Fruit fly (Drosophila melanogaster) whole organism, pupa: ENCODE results near the gene CG18135.

Experiments used
- CG10348 ChIP-seq: fragments of 200-800 bp; sonication (Bioruptor generic); IDR thresholded peaks from 2 replicates; pipeline ENCODE4 v1.3.6; 2022; ENCODE audit warnings: missing biosample characterization, missing genetic modification characterization
- CG12605 ChIP-seq: fragments of 200-800 bp; sonication (Bioruptor generic); IDR thresholded peaks from 2 replicates; pipeline ENCODE4 v1.3.6; 2022; ENCODE audit warnings: missing biosample characterization, missing genetic modification characterization
- CG13204 ChIP-seq: fragments of 200-800 bp; sonication (Bioruptor generic); optimal IDR thresholded peaks from 2 replicates; lab custom pipeline; 2018; ENCODE audit warnings: missing biosample characterization, mild to moderate bottlenecking, missing genetic modification characterization, moderate library complexity
- CG14655 ChIP-seq: fragments of 200-800 bp; sonication (Bioruptor generic); optimal IDR thresholded peaks from 3 replicates; lab custom pipeline; 2017; ENCODE audit warnings: mild to moderate bottlenecking, missing biosample characterization, missing genetic modification reagents, missing genetic modification characterization
- CG15710 ChIP-seq: fragments of 200-800 bp; sonication (Bioruptor generic); optimal IDR thresholded peaks from 2 replicates; lab custom pipeline; 2018; ENCODE audit warnings: missing biosample characterization, mild to moderate bottlenecking, missing genetic modification characterization, moderate library complexity
- CG17806 ChIP-seq: fragments of 200-800 bp; sonication (Bioruptor generic); optimal IDR thresholded peaks from 2 replicates; lab custom pipeline; 2018; ENCODE audit warnings: missing biosample characterization, mild to moderate bottlenecking, missing genetic modification characterization, moderate library complexity
- CG32121 ChIP-seq: fragments of 200-800 bp; sonication (Bioruptor generic); IDR thresholded peaks from 2 replicates; pipeline ENCODE4 v1.3.6; 2022; ENCODE audit warnings: missing biosample characterization, missing genetic modification characterization
- CG34367 ChIP-seq: fragments of 200-800 bp; sonication (Bioruptor generic); optimal IDR thresholded peaks from 2 replicates; lab custom pipeline; 2018; ENCODE audit warnings: missing biosample characterization, mild to moderate bottlenecking, missing genetic modification characterization
- CG4496 ChIP-seq: fragments of 200-800 bp; sonication (Bioruptor generic); IDR thresholded peaks from 3 replicates; pipeline ENCODE4 v1.3.6; 2022; ENCODE audit warnings: missing biosample characterization, missing genetic modification characterization
- CG8159 ChIP-seq: fragments of 200-800 bp; sonication (Bioruptor generic); optimal IDR thresholded peaks from 3 replicates; lab custom pipeline; 2018; ENCODE audit warnings: missing biosample characterization, mild to moderate bottlenecking, missing genetic modification characterization, moderate library complexity
- CG8301 ChIP-seq: fragments of 200-800 bp; sonication (Bioruptor generic); optimal IDR thresholded peaks from 2 replicates; lab custom pipeline; 2018; ENCODE audit warnings: missing biosample characterization, mild to moderate bottlenecking, missing genetic modification characterization
- CG9948 ChIP-seq: fragments of 200-800 bp; sonication (Bioruptor generic); optimal IDR thresholded peaks from 2 replicates; lab custom pipeline; 2018; ENCODE audit warnings: missing biosample characterization, mild to moderate bottlenecking, missing genetic modification characterization, moderate library complexity
- D1 ChIP-seq: fragments of 200-800 bp; sonication (Bioruptor generic); optimal IDR thresholded peaks from 2 replicates; lab custom pipeline; 2018; ENCODE audit warnings: missing biosample characterization, mild to moderate bottlenecking, missing genetic modification characterization, moderate library complexity
- EcR ChIP-seq: fragments of 200-800 bp; sonication (Bioruptor generic); optimal IDR thresholded peaks from 3 replicates; lab custom pipeline; 2019; ENCODE audit warnings: missing biosample characterization, missing genetic modification characterization, mild to moderate bottlenecking, moderate library complexity, missing genetic modification reagents
- Ets98B ChIP-seq: fragments of 200-800 bp; sonication (Bioruptor generic); IDR thresholded peaks from 2 replicates; pipeline ENCODE4 v1.3.6; 2022; ENCODE audit warnings: missing biosample characterization, missing genetic modification characterization
- Pif1A ChIP-seq: fragments of 200-800 bp; sonication (Bioruptor generic); optimal IDR thresholded peaks from 3 replicates; lab custom pipeline; 2016; ENCODE audit warnings: missing biosample characterization, missing genetic modification characterization
- gl ChIP-seq: fragments of 200-800 bp; sonication (Bioruptor generic); optimal IDR thresholded peaks from 2 replicates; lab custom pipeline; 2018; ENCODE audit warnings: missing biosample characterization, mild to moderate bottlenecking, missing genetic modification characterization
- rn ChIP-seq: fragments of 200-800 bp; sonication (Bioruptor generic); IDR thresholded peaks from 2 replicates; pipeline ENCODE4 v1.3.6; 2022; ENCODE audit warnings: missing biosample characterization, missing genetic modification characterization

Gene CG18135

DNA sequence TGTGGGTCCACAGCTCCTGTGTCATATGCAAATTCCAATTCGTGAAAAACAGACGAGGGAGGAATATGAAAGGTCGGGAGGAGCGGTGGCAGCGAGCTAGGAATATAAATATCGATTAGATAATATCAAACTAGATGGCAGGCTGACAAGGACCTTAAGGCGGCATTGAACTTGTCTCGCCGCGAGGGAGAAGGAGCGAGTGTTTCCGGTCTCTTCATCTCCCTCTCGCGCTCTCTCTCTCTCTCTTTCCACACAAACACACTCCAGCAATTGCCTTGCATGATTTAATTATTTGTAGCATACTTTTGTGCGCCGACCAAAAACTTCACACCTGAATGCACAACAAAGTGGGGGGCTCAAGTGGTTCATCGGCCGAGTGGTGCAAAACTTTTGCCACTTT, 51.1 kb downstream of the CG18135 start:
- TF ChIP-seq CG34367 (tag; lab: Kevin White, UChicago) = peak; percentile 5
- TF ChIP-seq CG4496 = peak; percentile 77
- no peak for TF ChIP-seq rn (GFP tag; lab: Robert Waterston, UW)
- TF ChIP-seq CG12605 (GFP tag; lab: Robert Waterston, UW) = no peak
- TF ChIP-seq CG15710 = no peak
- TF ChIP-seq Ets98B (GFP tag; lab: Robert Waterston, UW) = no peak
- no peak for TF ChIP-seq CG9948 (tag; lab: Kevin White, UChicago)
- TF ChIP-seq CG10348 (GFP tag; lab: Robert Waterston, UW) = no peak
- no peak for TF ChIP-seq CG32121 (GFP tag; lab: Robert Waterston, UW)
- no peak for TF ChIP-seq CG8301
- TF ChIP-seq CG17806 (tag; lab: Kevin White, UChicago) = no peak
- TF ChIP-seq EcR (GFP tag; lab: Kevin White, UChicago) = no peak
- TF ChIP-seq CG13204 = no peak
- TF ChIP-seq Pif1A = peak; percentile 6
- TF ChIP-seq gl (tag; lab: Kevin White, UChicago) = no peak

dm6 chr3L:18945938-18946337, 52.1 kb downstream of the CG18135 start, which contains the start of gene CG32204:
Gene CG32204 (minus strand): TSS chr3L:18946038.
- TF ChIP-seq CG15710 (no peak), Ets98B (GFP tag; lab: Robert Waterston, UW) (no peak), CG10348 (GFP tag; lab: Robert Waterston, UW) (no peak), CG4496 (no peak), CG14655 (GFP tag; lab: Kevin White, UChicago) (no peak), CG12605 (GFP tag; lab: Robert Waterston, UW) (no peak), CG17806 (tag; lab: Kevin White, UChicago) (no peak), CG8159 (tag; lab: Kevin White, UChicago) (no peak), CG9948 (tag; lab: Kevin White, UChicago) (no peak), CG13204 (no peak), D1 (tag; lab: Kevin White, UChicago) (no peak)
